Worm (Caenorhabditis elegans) whole organism, late embryonic: ENCODE data around the gene Y39A1A.21.

Experiments
- ama-1 ChIP-seq: fragments of 150-350 bp; optimal IDR thresholded peaks from 2 replicates; lab custom pipeline; 2014
- ceh-24 ChIP-seq: sonication (generic microtip); optimal IDR thresholded peaks from 2 replicates; lab custom pipeline; 2016; ENCODE audit warnings: mild to moderate bottlenecking, missing genetic modification characterization, missing compliant biosample characterization
- ceh-9 ChIP-seq: sonication (generic microtip); optimal IDR thresholded peaks from 2 replicates; lab custom pipeline; 2016; ENCODE audit warnings: mild to moderate bottlenecking, missing genetic modification characterization, inconsistent platforms, missing compliant biosample characterization
- dmd-4 ChIP-seq: sonication (generic microtip); optimal IDR thresholded peaks from 2 replicates; lab custom pipeline; 2016; ENCODE audit warnings: borderline replicate concordance, missing genetic modification characterization, missing compliant biosample characterization
- elt-2 ChIP-seq: sonication (generic microtip); optimal IDR thresholded peaks from 2 replicates; lab custom pipeline; 2016; ENCODE audit warnings: missing genetic modification reagents, missing genetic modification characterization, missing compliant biosample characterization
- lim-6 ChIP-seq: sonication (generic microtip); optimal IDR thresholded peaks from 2 replicates; lab custom pipeline; 2016; ENCODE audit warnings: missing genetic modification characterization, missing compliant biosample characterization
- nhr-11 ChIP-seq: fragments of 150-350 bp; optimal IDR thresholded peaks from 2 replicates; lab custom pipeline; 2014; ENCODE audit warnings: missing biosample characterization, missing genetic modification characterization
- pag-3 ChIP-seq: sonication (generic microtip); optimal IDR thresholded peaks from 2 replicates; lab custom pipeline; 2016; ENCODE audit warnings: missing compliant biosample characterization, missing genetic modification characterization, borderline replicate concordance
- pha-4 ChIP-seq: fragments of 150-350 bp; optimal IDR thresholded peaks from 2 replicates; lab custom pipeline; 2018; ENCODE audit warnings: missing biosample characterization, missing genetic modification reagents, missing genetic modification characterization
- sdc-2 ChIP-seq: sonication (generic microtip); optimal IDR thresholded peaks from 2 replicates; lab custom pipeline; 2016; ENCODE audit warnings: missing genotype, missing genetic modification characterization, missing compliant biosample characterization
- sox-4 ChIP-seq: sonication (generic microtip); optimal IDR thresholded peaks from 2 replicates; lab custom pipeline; 2017; ENCODE audit warnings: mild to moderate bottlenecking, missing genetic modification characterization, inconsistent platforms, missing compliant biosample characterization
- syd-9 ChIP-seq: sonication (generic microtip); optimal IDR thresholded peaks from 2 replicates; lab custom pipeline; 2016; ENCODE audit warnings: mild to moderate bottlenecking, missing genetic modification characterization, moderate library complexity, missing compliant biosample characterization
- unc-3 ChIP-seq, 2 experiments: fragments of 200-800 bp in 1 of 2; sonication (Bioruptor generic) in 1 of 2; sonication (generic microtip) in 1 of 2; conservative IDR thresholded peaks in 1 of 2; optimal IDR thresholded peaks in 1 of 2; 2 replicates each; pipeline versions ENCODE4 v1.3.6 to Lab custom; 2016 to 2022; ENCODE audit warnings: missing compliant biosample characterization in 2 of 2, missing genetic modification characterization in 2 of 2, missing genetic modification reagents in 1 of 2
- unc-86 ChIP-seq: sonication (generic microtip); optimal IDR thresholded peaks from 2 replicates; lab custom pipeline; 2016; ENCODE audit warnings: missing genetic modification characterization, missing compliant biosample characterization

DNA sequence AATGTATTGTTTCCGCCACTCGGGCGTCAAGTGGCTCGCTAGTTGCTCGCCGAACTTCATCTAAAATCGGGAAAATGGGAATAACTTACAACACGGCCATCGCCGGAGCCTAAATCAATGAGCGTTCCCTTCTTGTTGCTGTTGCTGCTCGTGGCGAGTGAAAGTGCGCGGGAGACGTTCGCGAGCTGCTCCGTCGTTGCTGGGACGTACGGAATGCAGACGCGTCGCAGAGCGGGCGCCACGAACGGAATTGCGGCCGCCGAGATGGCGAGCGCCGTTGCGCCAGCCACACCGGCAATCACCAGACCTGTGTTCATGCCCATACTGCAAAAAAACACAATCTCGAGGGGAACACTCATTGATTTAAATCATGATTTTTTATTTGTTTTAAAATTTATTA, 341 bp downstream of the Y39A1A.21 start:
- no peak for TF ChIP-seq syd-9 (tag; lab: Kevin White, UChicago)
- TF ChIP-seq unc-86 = no peak
- no peak for TF ChIP-seq ceh-9
- no peak for TF ChIP-seq dmd-4 (tag; lab: Kevin White, UChicago)
- TF ChIP-seq ama-1 (lab: Kevin White, UChicago) = no peak
- no peak for TF ChIP-seq ceh-24 (tag; lab: Kevin White, UChicago)
- no peak for TF ChIP-seq sox-4 (tag; lab: Kevin White, UChicago)
- no peak for TF ChIP-seq unc-3 (GFP tag; conservative IDR thresholded peaks at IDR 0.05; lab: Robert Waterston, UW)
- TF ChIP-seq unc-3 (tag; optimal IDR thresholded peaks at IDR 0.05; lab: Kevin White, UChicago) = no peak
- no peak for TF ChIP-seq pha-4 (tag; lab: Kevin White, UChicago)
- TF ChIP-seq nhr-11 = no peak
- TF ChIP-seq lim-6 (tag; lab: Kevin White, UChicago) = no peak
- TF ChIP-seq pag-3 (tag; lab: Kevin White, UChicago) = no peak
- no peak for TF ChIP-seq sdc-2
- no peak for TF ChIP-seq elt-2 (tag; lab: Kevin White, UChicago)
